Fruit fly (Drosophila melanogaster): ENCODE data around the gene ND-20.

The ND-20 gene

DNA sequence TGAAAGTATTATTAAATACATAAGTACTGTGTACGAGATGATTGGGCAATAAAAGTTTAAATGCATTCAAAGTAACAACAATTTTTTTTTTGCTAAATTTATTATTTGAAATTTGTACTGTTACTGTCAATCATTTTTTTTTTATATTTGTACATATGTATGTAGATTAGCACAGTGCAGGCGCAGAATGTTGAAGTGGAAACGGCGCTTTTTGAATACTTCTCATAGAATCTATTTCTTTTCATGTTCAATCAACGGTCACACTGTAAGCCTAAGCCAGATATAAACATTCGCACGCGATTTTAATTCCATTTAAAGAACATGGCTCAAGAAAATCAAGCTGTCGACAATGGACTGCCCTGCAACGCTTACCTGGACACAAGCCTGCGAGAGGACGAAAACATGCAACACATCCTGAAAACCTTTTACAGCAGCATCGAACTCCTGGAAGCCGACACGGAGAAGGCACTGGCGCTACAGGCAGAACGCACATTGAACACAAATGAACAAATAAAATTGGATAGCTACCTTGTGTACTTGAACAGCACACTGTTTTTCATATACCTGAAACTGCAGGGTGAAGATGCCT, 41.8 kb downstream of the ND-20 start, which contains the start of gene Rrp47 (continued):
- TF ChIP-seq cg (GFP tag; optimal IDR thresholded peaks at IDR 0.05) = no peak
- TF ChIP-seq MBD-R2 (GFP tag; IDR thresholded peaks at IDR 0.05) = peak; percentile 76
- TF ChIP-seq HLH4C (GFP tag; IDR thresholded peaks at IDR 0.05; ENCODE audit: partially characterized antibody) = no peak
- TF ChIP-seq CG2712 (tag; optimal IDR thresholded peaks at IDR 0.05) = peak; percentile 13
- TF ChIP-seq Pdp1 (GFP tag; optimal IDR thresholded peaks at IDR 0.05) = peak in 1 of 2 experiments; percentile 7
- peak; percentile 93 for TF ChIP-seq CG7357 (GFP tag; IDR thresholded peaks at IDR 0.05)
- no peak for TF ChIP-seq Trl (optimal IDR thresholded peaks at IDR 0.05)
- TF ChIP-seq Trl (GFP tag; optimal IDR thresholded peaks at IDR 0.05) = no peak
- peak; percentile 37 for TF ChIP-seq CG3995 (GFP tag; optimal IDR thresholded peaks at IDR 0.05)
- TF ChIP-seq CG10209 (GFP tag; optimal IDR thresholded peaks at IDR 0.05) = no peak
- no peak for TF ChIP-seq CTCF (GFP tag; optimal IDR thresholded peaks at IDR 0.05)
- TF ChIP-seq pfk (GFP tag; optimal IDR thresholded peaks at IDR 0.05) = peak; percentile 54
- TF ChIP-seq CG11247 (GFP tag; IDR thresholded peaks at IDR 0.05) = no peak
- peak; percentile 3 for TF ChIP-seq CG17186 (GFP tag; optimal IDR thresholded peaks at IDR 0.05)
- TF ChIP-seq abd-A (tag; optimal IDR thresholded peaks at IDR 0.05) = no peak
- no peak for TF ChIP-seq CG13624 (GFP tag; optimal IDR thresholded peaks at IDR 0.05)
- peak; percentile 38 for TF ChIP-seq CG2116 (GFP tag; optimal IDR thresholded peaks at IDR 0.05)
- peak; percentile 1 for TF ChIP-seq ewg (GFP tag; optimal IDR thresholded peaks at IDR 0.05)
- TF ChIP-seq CG1024 (GFP tag; IDR thresholded peaks at IDR 0.05) = peak; percentile 76
- TF ChIP-seq CG8924 (tag; optimal IDR thresholded peaks at IDR 0.05) = peak; percentile 51
- TF ChIP-seq CG8290 (GFP tag; optimal IDR thresholded peaks at IDR 0.05) = peak; percentile 5
- TF ChIP-seq CG8290 (tag; optimal IDR thresholded peaks at IDR 0.05) = no peak
- peak; percentile 6 for TF ChIP-seq CG17829 (tag; optimal IDR thresholded peaks at IDR 0.05)

- TF ChIP-seq CG8388 (GFP tag; optimal IDR thresholded peaks at IDR 0.05) = peak; percentile 33
- peak; percentile 59 for TF ChIP-seq sens (GFP tag)
- TF ChIP-seq Elba2 (GFP tag; optimal IDR thresholded peaks at IDR 0.05) = peak; percentile 92
- TF ChIP-seq CG15479 (GFP tag; optimal IDR thresholded peaks at IDR 0.05) = peak; percentile 12
- no peak for TF ChIP-seq pzg (GFP tag; optimal IDR thresholded peaks at IDR 0.05)
- TF ChIP-seq CG2889 (GFP tag; IDR thresholded peaks at IDR 0.05) = no peak
- TF ChIP-seq stwl (tag; optimal IDR thresholded peaks at IDR 0.05) = no peak
- no peak for TF ChIP-seq CG17328 (GFP tag; IDR thresholded peaks at IDR 0.05)
- TF ChIP-seq dmrt11E (tag; optimal IDR thresholded peaks at IDR 0.05) = no peak
- no peak for TF ChIP-seq CG4820 (GFP tag; optimal IDR thresholded peaks at IDR 0.05)
These were observed 45.1 kb downstream of the ND-20 start for dm6 chrX:15941527-15941926.

DNA sequence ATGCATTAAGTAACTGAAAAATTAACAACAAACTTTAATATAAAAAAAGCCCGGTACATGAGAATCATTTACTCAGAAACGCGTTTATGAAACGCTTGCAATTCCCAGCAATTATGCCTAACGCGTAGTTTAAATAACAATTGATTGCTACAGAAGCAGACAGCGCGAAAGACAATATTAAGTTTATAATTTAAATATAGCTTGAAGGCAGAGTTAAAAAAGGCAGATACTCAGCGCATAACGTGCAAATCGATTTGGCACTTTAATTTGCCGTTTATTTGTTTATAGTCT, 45.7 kb downstream of the ND-20 start, which contains the start of gene CG8924:
TSS of gene CG8924 (plus strand) at position 122 of the 291 bp plus-strand sequence.
- TF ChIP-seq bsh (GFP tag; optimal IDR thresholded peaks at IDR 0.05) = no peak
- TF ChIP-seq pzg (GFP tag; optimal IDR thresholded peaks at IDR 0.05) = peak; percentile 9
- TF ChIP-seq Dp (GFP tag; optimal IDR thresholded peaks at IDR 0.05) = peak; percentile 42
- TF ChIP-seq CG30020 (tag; optimal IDR thresholded peaks at IDR 0.05) = peak; percentile 83
- no peak for TF ChIP-seq ATbp (GFP tag; optimal IDR thresholded peaks at IDR 0.05)
- no peak for TF ChIP-seq tll (GFP tag; optimal IDR thresholded peaks at IDR 0.05)
- peak; percentile 52 for TF ChIP-seq E2f2 (GFP tag; IDR thresholded peaks at IDR 0.05)
- no peak for TF ChIP-seq dmrt99B (tag; optimal IDR thresholded peaks at IDR 0.05)
- no peak for TF ChIP-seq Nf-YB (GFP tag; optimal IDR thresholded peaks at IDR 0.05)
- 0 out of 3 replicates have a peak, but pooled peaks have one; percentile 8 for TF ChIP-seq CG17361 (GFP tag; IDR thresholded peaks at IDR 0.05)
- TF ChIP-seq CG11085 (GFP tag; IDR thresholded peaks at IDR 0.05) = no peak
- TF ChIP-seq jigr1 (GFP tag; IDR thresholded peaks at IDR 0.05) = no peak
- TF ChIP-seq Deaf1 (tag; optimal IDR thresholded peaks at IDR 0.05) = no peak
- TF ChIP-seq insv (GFP tag; optimal IDR thresholded peaks at IDR 0.05) = no peak
- no peak for TF ChIP-seq prd (optimal IDR thresholded peaks at IDR 0.05)
- TF ChIP-seq prd (GFP tag; IDR thresholded peaks at IDR 0.05) = no peak
- peak; percentile 43; the same call in 1 of the 2 replicates for TF ChIP-seq CG1024 (GFP tag; IDR thresholded peaks at IDR 0.05)
- TF ChIP-seq Blimp-1 (GFP tag; optimal IDR thresholded peaks at IDR 0.05) = no peak
- TF ChIP-seq CG15073 (GFP tag; optimal IDR thresholded peaks at IDR 0.05) = no peak
- 0 out of 3 replicates have a peak, but pooled peaks have one; percentile 26 for TF ChIP-seq Opbp (GFP tag; IDR thresholded peaks at IDR 0.05; ENCODE audit: partially characterized antibody)

Data from whole organism, embryonic.